Worm (Caenorhabditis elegans) whole organism, young adult: Measurements from ENCODE around the gene K10C2.14.

Experiments used
- B0261.1 ChIP-seq: sonication (generic microtip); optimal IDR thresholded peaks from 2 replicates; lab custom pipeline; 2016; ENCODE audit warnings: mild to moderate bottlenecking, missing genetic modification characterization, moderate library complexity, missing compliant biosample characterization
- B0336.3 ChIP-seq: fragments of 200-800 bp; sonication (Bioruptor generic); IDR thresholded peaks from 2 replicates; pipeline ENCODE4 v1.3.6; 2022; ENCODE audit warnings: missing genetic modification characterization, missing compliant biosample characterization
- C06A6.2 ChIP-seq: fragments of 200-800 bp; sonication (Bioruptor generic); conservative IDR thresholded peaks from 2 replicates; pipeline ENCODE4 v1.3.6; 2022; ENCODE audit warnings: missing genetic modification characterization, missing compliant biosample characterization
- F10E7.11 ChIP-seq: sonication (generic microtip); optimal IDR thresholded peaks from 2 replicates; lab custom pipeline; 2017; ENCODE audit warnings: mild to moderate bottlenecking, missing genetic modification characterization, moderate library complexity, missing compliant biosample characterization
- F23B12.7 ChIP-seq: sonication (generic microtip); optimal IDR thresholded peaks from 2 replicates; lab custom pipeline; 2017; ENCODE audit warnings: missing genetic modification characterization, mild to moderate bottlenecking, missing compliant biosample characterization, antibody characterized with exemption, moderate library complexity; ENCODE audit not compliant: insufficient read depth
- F57C9.4 ChIP-seq: sonication (generic microtip); optimal IDR thresholded peaks from 2 replicates; lab custom pipeline; 2017; ENCODE audit warnings: mild to moderate bottlenecking, missing genetic modification characterization, missing compliant biosample characterization
- T07F8.4 ChIP-seq: sonication (generic microtip); optimal IDR thresholded peaks from 2 replicates; lab custom pipeline; 2016; ENCODE audit warnings: mild to moderate bottlenecking, missing genetic modification characterization, moderate library complexity, missing compliant biosample characterization
- akir-1 ChIP-seq: fragments of 200-800 bp; sonication (Bioruptor generic); optimal IDR thresholded peaks from 2 replicates; lab custom pipeline; 2018; ENCODE audit warnings: mild to moderate bottlenecking, missing genetic modification characterization, moderate library complexity, missing compliant biosample characterization
- aptf-2 ChIP-seq: fragments of 200-800 bp; sonication (Bioruptor generic); conservative IDR thresholded peaks from 2 replicates; pipeline ENCODE4 v1.3.6; 2022; ENCODE audit warnings: missing genetic modification reagents, missing genetic modification characterization, missing compliant biosample characterization
- atf-7 ChIP-seq: sonication (generic microtip); optimal IDR thresholded peaks from 2 replicates; lab custom pipeline; 2017; ENCODE audit warnings: mild to moderate bottlenecking, missing genetic modification characterization, missing compliant biosample characterization
- athp-1 ChIP-seq: sonication (generic microtip); optimal IDR thresholded peaks from 2 replicates; lab custom pipeline; 2017; ENCODE audit warnings: mild to moderate bottlenecking, missing genetic modification characterization, missing compliant biosample characterization
- attf-3 ChIP-seq: fragments of 200-800 bp; sonication (Bioruptor generic); conservative IDR thresholded peaks from 2 replicates; pipeline ENCODE4 v1.3.6; 2022; ENCODE audit warnings: missing genetic modification reagents, missing genetic modification characterization, missing compliant biosample characterization
- attf-5 ChIP-seq: fragments of 200-800 bp; sonication (Bioruptor generic); optimal IDR thresholded peaks from 2 replicates; lab custom pipeline; 2018; ENCODE audit warnings: mild to moderate bottlenecking, missing genetic modification characterization, missing compliant biosample characterization
- bed-2 ChIP-seq: fragments of 200-800 bp; sonication (Bioruptor generic); IDR thresholded peaks from 2 replicates; pipeline ENCODE4 v1.3.6; 2022; ENCODE audit warnings: missing genetic modification reagents, missing genetic modification characterization, missing compliant biosample characterization
- cebp-1 ChIP-seq, 2 experiments: fragments of 200-800 bp in 1 of 2; sonication (Bioruptor generic) in 1 of 2; sonication (generic microtip) in 1 of 2; IDR thresholded peaks in 1 of 2; optimal IDR thresholded peaks in 1 of 2; 2 replicates each; pipeline versions ENCODE4 v1.3.6 to Lab custom; 2017 to 2022; ENCODE audit warnings: missing compliant biosample characterization in 2 of 2, missing genetic modification characterization in 2 of 2, mild to moderate bottlenecking in 1 of 2, missing genetic modification reagents in 1 of 2, moderate library complexity in 1 of 2
- cebp-2 ChIP-seq: fragments of 200-800 bp; sonication (Bioruptor generic); IDR thresholded peaks from 2 replicates; pipeline ENCODE4 v1.3.6; 2022; ENCODE audit warnings: missing genetic modification characterization, missing compliant biosample characterization
- ceh-27 ChIP-seq: fragments of 200-800 bp; sonication (Bioruptor generic); optimal IDR thresholded peaks from 2 replicates; lab custom pipeline; 2018; ENCODE audit warnings: mild to moderate bottlenecking, missing genetic modification characterization, moderate library complexity, missing compliant biosample characterization
- ceh-58 ChIP-seq: fragments of 200-800 bp; sonication (Bioruptor generic); IDR thresholded peaks from 2 replicates; pipeline ENCODE4 v1.3.6; 2022; ENCODE audit warnings: missing genetic modification characterization, missing compliant biosample characterization
- ceh-79 ChIP-seq: sonication (generic microtip); optimal IDR thresholded peaks from 2 replicates; lab custom pipeline; 2017; ENCODE audit warnings: mild to moderate bottlenecking, missing genetic modification characterization, missing compliant biosample characterization
- die-1 ChIP-seq: sonication (generic microtip); optimal IDR thresholded peaks from 2 replicates; lab custom pipeline; 2016; ENCODE audit warnings: missing genotype, mild to moderate bottlenecking, missing genetic modification characterization, missing compliant biosample characterization
- dpff-1 ChIP-seq: sonication (generic microtip); optimal IDR thresholded peaks from 2 replicates; lab custom pipeline; 2017; ENCODE audit warnings: mild to moderate bottlenecking, missing genetic modification characterization, missing compliant biosample characterization
- fkh-3 ChIP-seq: sonication (generic microtip); optimal IDR thresholded peaks from 2 replicates; lab custom pipeline; 2016; ENCODE audit warnings: mild to moderate bottlenecking, missing genetic modification characterization, missing compliant biosample characterization
- gei-17 ChIP-seq: fragments of 200-800 bp; sonication (Bioruptor generic); optimal IDR thresholded peaks from 2 replicates; lab custom pipeline; 2018; ENCODE audit warnings: mild to moderate bottlenecking, missing genetic modification characterization, missing compliant biosample characterization
- hmg-1.2 ChIP-seq: fragments of 200-800 bp; sonication (Bioruptor generic); IDR thresholded peaks from 2 replicates; pipeline ENCODE4 v1.3.6; 2022; ENCODE audit warnings: missing genetic modification reagents, missing genetic modification characterization, missing compliant biosample characterization
- hsf-1 ChIP-seq: fragments of 200-800 bp; sonication (Bioruptor generic); IDR thresholded peaks from 2 replicates; pipeline ENCODE4 v1.3.6; 2022; ENCODE audit warnings: missing genetic modification reagents, missing genetic modification characterization, missing compliant biosample characterization
- lag-1 ChIP-seq: fragments of 200-800 bp; sonication (Bioruptor generic); IDR thresholded peaks from 2 replicates; pipeline ENCODE4 v1.3.6; 2022; ENCODE audit warnings: missing genetic modification reagents, missing genetic modification characterization, missing compliant biosample characterization
- let-607 ChIP-seq, 2 experiments: fragments of 200-800 bp in 1 of 2; sonication (Bioruptor generic) in 1 of 2; sonication (generic microtip) in 1 of 2; optimal IDR thresholded peaks; 2 replicates each; lab custom pipeline; 2016 to 2018; ENCODE audit warnings: mild to moderate bottlenecking in 2 of 2, missing compliant biosample characterization in 2 of 2, missing genetic modification characterization in 2 of 2, moderate library complexity in 2 of 2, missing genotype in 1 of 2
- lin-40 ChIP-seq: sonication (generic microtip); optimal IDR thresholded peaks from 2 replicates; lab custom pipeline; 2016; ENCODE audit warnings: missing genetic modification characterization, mild to moderate bottlenecking, missing compliant biosample characterization, missing genotype, missing genetic modification reagents
- lin-54 ChIP-seq: fragments of 200-800 bp; sonication (Bioruptor generic); optimal IDR thresholded peaks from 2 replicates; lab custom pipeline; 2018; ENCODE audit warnings: mild to moderate bottlenecking, missing genetic modification characterization, missing compliant biosample characterization
- lir-1 ChIP-seq: fragments of 200-800 bp; sonication (Bioruptor generic); conservative IDR thresholded peaks from 2 replicates; pipeline ENCODE4 v1.3.6; 2022; ENCODE audit warnings: missing genetic modification reagents, missing genetic modification characterization, missing compliant biosample characterization
- lsl-1 ChIP-seq: fragments of 200-800 bp; sonication (Bioruptor generic); optimal IDR thresholded peaks from 2 replicates; lab custom pipeline; 2018; ENCODE audit warnings: mild to moderate bottlenecking, missing genetic modification characterization, moderate library complexity, missing compliant biosample characterization
- madf-3 ChIP-seq: fragments of 200-800 bp; sonication (Bioruptor generic); IDR thresholded peaks from 2 replicates; pipeline ENCODE4 v1.3.6; 2022; ENCODE audit warnings: missing genetic modification reagents, missing genetic modification characterization, missing compliant biosample characterization
- nfya-2 ChIP-seq: fragments of 200-800 bp; sonication (Bioruptor generic); IDR thresholded peaks from 2 replicates; pipeline ENCODE4 v1.3.6; 2022; ENCODE audit warnings: missing genetic modification reagents, missing genetic modification characterization, missing compliant biosample characterization
- nhr-27 ChIP-seq: fragments of 200-800 bp; sonication (Bioruptor generic); optimal IDR thresholded peaks from 2 replicates; lab custom pipeline; 2018; ENCODE audit warnings: mild to moderate bottlenecking, missing genetic modification characterization, moderate library complexity, missing compliant biosample characterization
- nhr-80 ChIP-seq: sonication (generic microtip); optimal IDR thresholded peaks from 2 replicates; lab custom pipeline; 2016; ENCODE audit warnings: missing genetic modification characterization, missing compliant biosample characterization
- rpc-1 ChIP-seq, 2 experiments: fragments of 150-350 bp in 1 of 2; sonication (generic microtip) in 1 of 2; optimal IDR thresholded peaks; 2 replicates each; lab custom pipeline; 2014 to 2018; ENCODE audit warnings: missing biosample characterization in 1 of 2, missing genetic modification characterization in 1 of 2, missing genetic modification reagents in 1 of 2, missing genotype in 1 of 2
- snpc-3.4 ChIP-seq: sonication (generic microtip); optimal IDR thresholded peaks from 2 replicates; lab custom pipeline; 2017; ENCODE audit warnings: missing genetic modification characterization, mild to moderate bottlenecking, missing compliant biosample characterization, antibody characterized with exemption, moderate library complexity, missing genotype, missing genetic modification reagents
- somi-1 ChIP-seq: fragments of 200-800 bp; sonication (Bioruptor generic); optimal IDR thresholded peaks from 2 replicates; lab custom pipeline; 2018; ENCODE audit warnings: mild to moderate bottlenecking, missing genetic modification characterization, missing compliant biosample characterization
- tlf-1 ChIP-seq: fragments of 200-800 bp; sonication (Bioruptor generic); optimal IDR thresholded peaks from 2 replicates; lab custom pipeline; 2018; ENCODE audit warnings: mild to moderate bottlenecking, missing genetic modification characterization, missing compliant biosample characterization
- unc-62 ChIP-seq: fragments of 150-350 bp; optimal IDR thresholded peaks from 2 replicates; lab custom pipeline; 2014; ENCODE audit warnings: missing biosample characterization, missing genetic modification reagents, missing genetic modification characterization
- xnd-1 ChIP-seq: sonication (generic microtip); optimal IDR thresholded peaks from 2 replicates; lab custom pipeline; 2016; ENCODE audit warnings: missing genotype, missing genetic modification reagents, missing genetic modification characterization, missing compliant biosample characterization
- ztf-25 ChIP-seq: fragments of 200-800 bp; sonication (Bioruptor generic); IDR thresholded peaks from 2 replicates; pipeline ENCODE4 v1.3.6; 2022; ENCODE audit warnings: missing genetic modification reagents, missing genetic modification characterization, missing compliant biosample characterization
- ztf-28 ChIP-seq: fragments of 200-800 bp; sonication (Bioruptor generic); IDR thresholded peaks from 2 replicates; pipeline ENCODE4 v1.3.6; 2022; ENCODE audit warnings: missing genetic modification reagents, missing genetic modification characterization, missing compliant biosample characterization

Gene K10C2.14

ce11 chrX:6448866-6449400, 8.6 kb upstream of the K10C2.14 start, which contains the start of gene fah-1:
fah-1 (minus strand) TSS chrX:6448916.
- TF ChIP-seq ceh-27 (no peak), aptf-2 (GFP tag; lab: Robert Waterston, UW) (no peak), B0261.1 (no peak), F23B12.7 (tag; lab: Kevin White, UChicago) (no peak), attf-5 (GFP tag; lab: Kevin White, UChicago) (peak; percentile 10), nhr-80 (tag; lab: Kevin White, UChicago) (peak; percentile 81), F57C9.4 (tag; lab: Kevin White, UChicago) (no peak), somi-1 (GFP tag; lab: Kevin White, UChicago) (peak; percentile 39), cebp-1 (GFP tag; IDR thresholded peaks at IDR 0.05; lab: Robert Waterston, UW) (peak; percentile 91), cebp-1 (tag; optimal IDR thresholded peaks at IDR 0.05; lab: Kevin White, UChicago) (peak; percentile 96), ztf-28 (GFP tag; lab: Robert Waterston, UW) (no peak), let-607 (tag; optimal IDR thresholded peaks at IDR 0.05; lab: Kevin White, UChicago) (no peak), madf-3 (GFP tag; lab: Robert Waterston, UW) (no peak), T07F8.4 (no peak), hsf-1 (GFP tag; lab: Robert Waterston, UW) (no peak), ceh-79 (tag; lab: Kevin White, UChicago) (no peak), lag-1 (GFP tag; lab: Robert Waterston, UW) (no peak), atf-7 (tag; lab: Kevin White, UChicago) (peak; percentile 46), lin-40 (tag; lab: Kevin White, UChicago) (peak; percentile 69), nhr-27 (no peak), akir-1 (GFP tag; lab: Kevin White, UChicago) (no peak), lsl-1 (GFP tag; lab: Kevin White, UChicago) (no peak), C06A6.2 (GFP tag; lab: Robert Waterston, UW) (no peak), athp-1 (no peak), rpc-1 (optimal IDR thresholded peaks at IDR 0.05; lab: Kevin White, UChicago) (no peak), rpc-1 (tag; optimal IDR thresholded peaks at IDR 0.05; lab: Kevin White, UChicago) (no peak), B0336.3 (GFP tag; lab: Robert Waterston, UW) (0 out of 2 replicates have a peak, but pooled peaks have one; percentile 28), ztf-25 (GFP tag; lab: Robert Waterston, UW) (no peak), snpc-3.4 (tag; lab: Kevin White, UChicago) (no peak), xnd-1 (tag; lab: Kevin White, UChicago) (no peak), lir-1 (no peak), F10E7.11 (tag; lab: Kevin White, UChicago) (no peak), dpff-1 (no peak), die-1 (tag; lab: Kevin White, UChicago) (no peak), cebp-2 (GFP tag; lab: Robert Waterston, UW) (no peak), gei-17 (GFP tag; lab: Kevin White, UChicago) (peak; percentile 34), nfya-2 (GFP tag; lab: Robert Waterston, UW) (0 out of 2 replicates have a peak, but pooled peaks have one; percentile 50), unc-62 (GFP tag; lab: Kevin White, UChicago) (peak; percentile 71), fkh-3 (tag; lab: Kevin White, UChicago) (no peak), ceh-58 (GFP tag; lab: Robert Waterston, UW) (no peak), tlf-1 (GFP tag; lab: Kevin White, UChicago) (no peak), lin-54 (GFP tag; lab: Kevin White, UChicago) (no peak), attf-3 (GFP tag; lab: Robert Waterston, UW) (no peak), bed-2 (GFP tag; lab: Robert Waterston, UW) (no peak), hmg-1.2 (GFP tag; lab: Robert Waterston, UW) (peak; percentile 63)
- TF ChIP-seq, all 124 proteins: peak for 11
